3 worm cellular contexts compared by ENCODE assay signal in the genomic region with DNA sequence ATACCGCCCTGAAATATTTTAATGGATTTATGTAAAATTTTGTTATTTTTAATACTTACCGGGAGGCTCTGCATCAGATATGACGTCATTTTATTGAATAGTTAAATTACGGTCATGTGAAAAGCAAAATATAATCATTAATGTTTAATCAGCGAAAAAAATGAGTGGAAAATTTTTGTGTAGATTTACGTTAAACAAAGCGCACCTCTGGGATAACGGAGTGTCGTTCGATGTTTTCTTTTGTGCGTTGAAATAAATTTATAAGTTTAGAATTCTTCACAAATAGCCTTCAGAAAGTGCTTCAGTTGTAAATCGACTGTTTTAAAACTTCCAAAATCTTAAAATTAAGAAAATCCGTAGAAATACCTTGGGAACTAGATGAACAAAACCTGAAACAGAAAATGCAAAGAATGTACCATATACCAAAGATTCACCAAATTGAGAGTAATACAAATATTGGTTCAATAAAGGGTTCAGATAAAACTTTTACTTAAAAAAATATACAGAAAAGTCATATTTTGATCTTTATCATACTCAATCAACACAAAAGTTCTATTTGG.
A peak's percentile ranks its signal among the peaks of the same experiment; 100 is the strongest.
TF ChIP-seq lines count a peak whose summit lies in the region.

Gene K01D12.20, minus strand, starts transcription at position 138 of the 560 bp plus-strand sequence.
Gene miga-1, minus strand, starts transcription at position 183 of the 560 bp plus-strand sequence.

TF ChIP-seq in whole organism, L1 larva, 84 proteins besides CTCF, POLR2A, EP300 and RAD21 (continued from another document):
- TF ChIP-seq lin-35 (GFP tag; optimal IDR thresholded peaks at IDR 0.05; lab: Kevin White, UChicago): peak; percentile 26 to 63
- peak; percentile 25 for TF ChIP-seq blmp-1 (tag; optimal IDR thresholded peaks at IDR 0.05; lab: Kevin White, UChicago)
- peak; percentile 22; the same call in 1 of the 2 replicates for TF ChIP-seq nhr-19 (GFP tag; conservative IDR thresholded peaks at IDR 0.05; lab: Robert Waterston, UW)
- peak; percentile 46 for TF ChIP-seq nhr-20 (tag; optimal IDR thresholded peaks at IDR 0.05; lab: Kevin White, UChicago)
- TF ChIP-seq efl-1 (optimal IDR thresholded peaks at IDR 0.05; lab: Kevin White, UChicago): peak; percentile 31 to 60
- TF ChIP-seq efl-1 (GFP tag; optimal IDR thresholded peaks at IDR 0.05 in 1 of 2; lab: Kevin White, UChicago): peak; percentile 50 to 93
- TF ChIP-seq dpl-1 (GFP tag; optimal IDR thresholded peaks at IDR 0.05; lab: Kevin White, UChicago): peak; percentile 37 to 55 (median 46)
- TF ChIP-seq mdl-1 (tag; optimal IDR thresholded peaks at IDR 0.05; lab: Kevin White, UChicago): no peak
- TF ChIP-seq nhr-77 (tag; optimal IDR thresholded peaks at IDR 0.05; lab: Kevin White, UChicago): no peak
- TF ChIP-seq irx-1 (tag; optimal IDR thresholded peaks at IDR 0.05; lab: Kevin White, UChicago): no peak
- peak; percentile 42 for TF ChIP-seq nhr-71 (tag; optimal IDR thresholded peaks at IDR 0.05; lab: Kevin White, UChicago)
- peak; percentile 34 for TF ChIP-seq elt-2 (tag; optimal IDR thresholded peaks at IDR 0.05; lab: Kevin White, UChicago)
- TF ChIP-seq lsy-2 (tag; optimal IDR thresholded peaks at IDR 0.05; lab: Kevin White, UChicago): peak; percentile 55 to 62
- TF ChIP-seq zip-4 (GFP tag; optimal IDR thresholded peaks at IDR 0.05; lab: Kevin White, UChicago): no peak
- peak; percentile 59 for TF ChIP-seq mep-1 (tag; optimal IDR thresholded peaks at IDR 0.05; lab: Kevin White, UChicago)
- no peak for TF ChIP-seq fkh-8 (tag; optimal IDR thresholded peaks at IDR 0.05; lab: Kevin White, UChicago)

TF ChIP-seq in whole organism, L2 larva, 48 proteins besides CTCF, POLR2A, EP300 and RAD21 (continued from another document):
- TF ChIP-seq nhr-25 (tag; optimal IDR thresholded peaks at IDR 0.05; lab: Kevin White, UChicago) (no peak), nhr-6 (tag; optimal IDR thresholded peaks at IDR 0.05; lab: Kevin White, UChicago) (no peak), sem-4 (tag; optimal IDR thresholded peaks at IDR 0.05; lab: Kevin White, UChicago) (peak; percentile 12)

TF ChIP-seq in whole organism, L3 larva, 47 proteins besides CTCF, POLR2A, EP300 and RAD21 (continued from another document):
- TF ChIP-seq elt-3 (tag; optimal IDR thresholded peaks at IDR 0.05; lab: Kevin White, UChicago) (no peak), nhr-23 (tag; optimal IDR thresholded peaks at IDR 0.05; lab: Kevin White, UChicago) (peak; percentile 40), elt-2 (tag; optimal IDR thresholded peaks at IDR 0.05; lab: Kevin White, UChicago) (peak; percentile 44), fkh-10 (GFP tag; optimal IDR thresholded peaks at IDR 0.05; lab: Kevin White, UChicago) (no peak), fkh-2 (tag; optimal IDR thresholded peaks at IDR 0.05; lab: Kevin White, UChicago) (no peak)
TF ChIP-seq in whole organism, L3 larva: peak in this region for 7.
